Fruit fly (Drosophila melanogaster) whole organism, embryonic: ENCODE data around the gene arm.

ENCODE experiments used
- Atf3 ChIP-seq: fragments of 200-800 bp; sonication (Bioruptor generic); optimal IDR thresholded peaks from 3 replicates; lab custom pipeline; 2016; ENCODE audit warnings: missing biosample characterization, missing genetic modification characterization
- B-H1 ChIP-seq: fragments of 200-800 bp; sonication (Bioruptor generic); IDR thresholded peaks from 3 replicates; pipeline ENCODE4 v1.3.6; 2022; ENCODE audit warnings: missing biosample characterization, missing genetic modification characterization
- CG10431 ChIP-seq: fragments of 200-800 bp; sonication (Bioruptor generic); optimal IDR thresholded peaks from 3 replicates; lab custom pipeline; 2018; ENCODE audit warnings: missing biosample characterization, mild to moderate bottlenecking, missing genetic modification characterization
- CG10462 ChIP-seq: fragments of 200-800 bp; sonication (Bioruptor generic); optimal IDR thresholded peaks from 2 replicates; lab custom pipeline; 2016; ENCODE audit warnings: missing biosample characterization, missing genetic modification characterization
- CG11398 ChIP-seq: fragments of 200-800 bp; sonication (Bioruptor generic); optimal IDR thresholded peaks from 2 replicates; lab custom pipeline; 2016; ENCODE audit warnings: missing biosample characterization, missing genetic modification characterization
- CG11504 ChIP-seq: fragments of 200-800 bp; sonication (Bioruptor generic); optimal IDR thresholded peaks from 3 replicates; lab custom pipeline; 2019; ENCODE audit warnings: missing biosample characterization, mild to moderate bottlenecking, missing genetic modification characterization, moderate library complexity
- CG15073 ChIP-seq: fragments of 200-800 bp; sonication (Bioruptor generic); optimal IDR thresholded peaks from 2 replicates; lab custom pipeline; 2016; ENCODE audit warnings: missing biosample characterization, missing genetic modification characterization
- CG18262 ChIP-seq: fragments of 200-800 bp; optimal IDR thresholded peaks from 3 replicates; lab custom pipeline; 2019; ENCODE audit warnings: missing biosample characterization, mild to moderate bottlenecking, missing genetic modification characterization, moderate library complexity
- CG2120 ChIP-seq: fragments of 200-800 bp; sonication (Bioruptor generic); optimal IDR thresholded peaks from 3 replicates; lab custom pipeline; 2016; ENCODE audit warnings: missing biosample characterization, missing genetic modification characterization
- CG2202 ChIP-seq: fragments of 200-800 bp; sonication (Bioruptor generic); optimal IDR thresholded peaks from 2 replicates; lab custom pipeline; 2018; ENCODE audit warnings: missing biosample characterization, mild to moderate bottlenecking, missing genetic modification characterization
- CG32532 ChIP-seq: fragments of 200-800 bp; sonication (Bioruptor generic); IDR thresholded peaks from 2 replicates; pipeline ENCODE4 v1.3.6; 2022; ENCODE audit warnings: missing biosample characterization, missing genetic modification characterization
- CG32767 ChIP-seq: fragments of 200-800 bp; sonication (Bioruptor generic); IDR thresholded peaks from 2 replicates; pipeline ENCODE4 v1.3.6; 2022; ENCODE audit warnings: missing biosample characterization, missing genetic modification characterization
- CG32772 ChIP-seq: fragments of 200-800 bp; sonication (Bioruptor generic); IDR thresholded peaks from 2 replicates; pipeline ENCODE4 v1.3.6; 2022; ENCODE audit warnings: missing biosample characterization, missing genetic modification characterization
- CG34376 ChIP-seq: fragments of 200-800 bp; sonication (Bioruptor generic); optimal IDR thresholded peaks from 2 replicates; lab custom pipeline; 2018; ENCODE audit warnings: missing biosample characterization, mild to moderate bottlenecking, missing genetic modification characterization
- CG4820 ChIP-seq: fragments of 200-800 bp; sonication (Bioruptor generic); optimal IDR thresholded peaks from 3 replicates; lab custom pipeline; 2016; ENCODE audit warnings: missing biosample characterization, missing genetic modification characterization
- CG5245 ChIP-seq: fragments of 200-800 bp; sonication (Bioruptor generic); optimal IDR thresholded peaks from 3 replicates; lab custom pipeline; 2016; ENCODE audit warnings: missing biosample characterization, missing genetic modification characterization
- CG5953 ChIP-seq: fragments of 200-800 bp; sonication (Bioruptor generic); IDR thresholded peaks from 2 replicates; pipeline ENCODE4 v1.3.6; 2022; ENCODE audit warnings: missing biosample characterization, missing genetic modification characterization
- CG6654 ChIP-seq: fragments of 200-800 bp; sonication (Bioruptor generic); optimal IDR thresholded peaks from 2 replicates; lab custom pipeline; 2017; ENCODE audit warnings: missing biosample characterization, mild to moderate bottlenecking, missing genetic modification characterization
- CG7357 ChIP-seq: fragments of 200-800 bp; sonication (Bioruptor generic); IDR thresholded peaks from 3 replicates; pipeline ENCODE4 v1.3.6; 2022; ENCODE audit warnings: missing biosample characterization, missing genetic modification characterization
- CG9437 ChIP-seq: fragments of 200-800 bp; sonication (Bioruptor generic); optimal IDR thresholded peaks from 2 replicates; lab custom pipeline; 2018; ENCODE audit warnings: missing biosample characterization, mild to moderate bottlenecking, missing genetic modification characterization
- Camta ChIP-seq: fragments of 200-800 bp; sonication (Bioruptor generic); optimal IDR thresholded peaks from 2 replicates; lab custom pipeline; 2016; ENCODE audit warnings: missing biosample characterization, missing genetic modification characterization
- Doc3 ChIP-seq: fragments of 200-800 bp; sonication (Bioruptor generic); IDR thresholded peaks from 3 replicates; pipeline ENCODE4 v1.3.6; 2022; ENCODE audit warnings: missing biosample characterization, missing genetic modification characterization; ENCODE audit not compliant: partially characterized antibody
- Dref ChIP-seq: fragments of 200-800 bp; sonication (Bioruptor generic); IDR thresholded peaks from 2 replicates; pipeline ENCODE4 v1.3.6; 2022; ENCODE audit warnings: missing biosample characterization, missing genetic modification characterization
- Ets97D ChIP-seq: fragments of 200-800 bp; sonication (Bioruptor generic); optimal IDR thresholded peaks from 3 replicates; lab custom pipeline; 2016; ENCODE audit warnings: missing biosample characterization, missing genetic modification characterization
- Hr39 ChIP-seq: fragments of >200 bp; optimal IDR thresholded peaks from 2 replicates; lab custom pipeline; 2017
- Kr ChIP-seq: fragments of 200-800 bp; sonication (Bioruptor generic); optimal IDR thresholded peaks from 2 replicates; lab custom pipeline; 2017; ENCODE audit warnings: missing biosample characterization, mild to moderate bottlenecking, missing genetic modification characterization
- Lpt ChIP-seq: fragments of >200 bp; optimal IDR thresholded peaks from 2 replicates; lab custom pipeline; 2018; ENCODE audit warnings: missing biosample characterization, missing genetic modification characterization
- NC2α ChIP-seq: fragments of 200-800 bp; sonication (Bioruptor generic); optimal IDR thresholded peaks from 2 replicates; lab custom pipeline; 2016; ENCODE audit warnings: missing biosample characterization, missing genetic modification characterization
- Sox102F ChIP-seq: fragments of 200-800 bp; sonication (Bioruptor generic); optimal IDR thresholded peaks from 2 replicates; lab custom pipeline; 2018; ENCODE audit warnings: missing biosample characterization, mild to moderate bottlenecking, missing genetic modification characterization, moderate library complexity
- Sry-β ChIP-seq: fragments of 200-800 bp; sonication (Bioruptor generic); optimal IDR thresholded peaks from 2 replicates; lab custom pipeline; 2018; ENCODE audit warnings: missing biosample characterization, mild to moderate bottlenecking, missing genetic modification characterization, moderate library complexity
- TFAM ChIP-seq: fragments of 200-800 bp; sonication (Bioruptor generic); optimal IDR thresholded peaks from 2 replicates; lab custom pipeline; 2017; ENCODE audit warnings: missing biosample characterization, missing genetic modification characterization, inconsistent platforms
- al ChIP-seq: fragments of 200-800 bp; sonication (Bioruptor generic); IDR thresholded peaks from 2 replicates; pipeline ENCODE4 v1.3.6; 2022; ENCODE audit warnings: missing biosample characterization, missing genetic modification characterization
- btn ChIP-seq: fragments of 200-800 bp; sonication (Bioruptor generic); optimal IDR thresholded peaks from 2 replicates; lab custom pipeline; 2016; ENCODE audit warnings: missing biosample characterization, missing genetic modification characterization
- disco-r ChIP-seq: fragments of 200-800 bp; sonication (Bioruptor generic); optimal IDR thresholded peaks from 2 replicates; lab custom pipeline; 2016; ENCODE audit warnings: missing biosample characterization, missing genetic modification characterization
- dmrt99B ChIP-seq: fragments of 200-800 bp; sonication (Bioruptor generic); optimal IDR thresholded peaks from 2 replicates; lab custom pipeline; 2018; ENCODE audit warnings: missing biosample characterization, mild to moderate bottlenecking, missing genetic modification characterization, moderate library complexity
- fru ChIP-seq: fragments of >200 bp; optimal IDR thresholded peaks from 2 replicates; lab custom pipeline; 2017
- gcm ChIP-seq: fragments of 200-800 bp; sonication (Bioruptor generic); optimal IDR thresholded peaks from 2 replicates; lab custom pipeline; 2019; ENCODE audit warnings: missing biosample characterization, mild to moderate bottlenecking, missing genetic modification characterization, moderate library complexity
- gem ChIP-seq: fragments of 200-800 bp; sonication (Bioruptor generic); optimal IDR thresholded peaks from 2 replicates; lab custom pipeline; 2019; ENCODE audit warnings: missing biosample characterization, mild to moderate bottlenecking, missing genetic modification characterization, moderate library complexity
- grn ChIP-seq: fragments of 200-800 bp; sonication (Bioruptor generic); optimal IDR thresholded peaks from 3 replicates; lab custom pipeline; 2017; ENCODE audit warnings: missing biosample characterization, missing genetic modification characterization
- ind ChIP-seq: fragments of 200-800 bp; sonication (Bioruptor generic); optimal IDR thresholded peaks from 3 replicates; lab custom pipeline; 2016; ENCODE audit warnings: missing biosample characterization, missing genetic modification characterization
- kay ChIP-seq: fragments of 200-800 bp; sonication (Bioruptor generic); optimal IDR thresholded peaks from 2 replicates; lab custom pipeline; 2016; ENCODE audit warnings: missing biosample characterization, missing genetic modification characterization
- peb ChIP-seq: fragments of 200-800 bp; sonication (Bioruptor generic); IDR thresholded peaks from 2 replicates; pipeline ENCODE4 v1.3.6; 2022; ENCODE audit warnings: missing biosample characterization, missing genetic modification characterization
- pita ChIP-seq: fragments of 200-800 bp; sonication (Bioruptor generic); optimal IDR thresholded peaks from 2 replicates; lab custom pipeline; 2017; ENCODE audit warnings: missing biosample characterization, mild to moderate bottlenecking, missing genetic modification characterization
- prd ChIP-seq, 3 experiments: fragments of >200 bp in 2 of 3; fragments of 200-800 bp in 1 of 3; sonication (Bioruptor generic) in 1 of 3; optimal IDR thresholded peaks in 2 of 3; IDR thresholded peaks in 1 of 3; 2 replicates in 2 of 3; 3 replicates in 1 of 3; pipeline versions ENCODE4 v1.3.6 to Lab custom; 2017 to 2022; ENCODE audit warnings: missing biosample characterization in 1 of 3, missing genetic modification characterization in 1 of 3
- row ChIP-seq: fragments of 200-800 bp; sonication (Bioruptor generic); IDR thresholded peaks from 3 replicates; pipeline ENCODE4 v1.3.6; 2022; ENCODE audit warnings: missing biosample characterization, missing genetic modification characterization
- sens ChIP-seq: fragments of 200-800 bp; sonication (Bioruptor generic); peaks from one replicate; lab custom pipeline; 2016; ENCODE audit warnings: missing biosample characterization, missing genetic modification characterization
- slp2 ChIP-seq: fragments of 200-800 bp; sonication (Bioruptor generic); optimal IDR thresholded peaks from 2 replicates; lab custom pipeline; 2016; ENCODE audit warnings: missing biosample characterization, missing genetic modification characterization
- sna ChIP-seq: fragments of 200-800 bp; sonication (Bioruptor generic); IDR thresholded peaks from 2 replicates; pipeline ENCODE4 v1.3.6; 2022; ENCODE audit warnings: missing biosample characterization, missing genetic modification characterization; ENCODE audit not compliant: partially characterized antibody
- ttk ChIP-seq: fragments of 200-800 bp; sonication (Bioruptor generic); IDR thresholded peaks from 2 replicates; pipeline ENCODE4 v2.1.2; 2022; ENCODE audit warnings: missing biosample characterization, missing genetic modification characterization
- tup ChIP-seq: fragments of 200-800 bp; sonication (Bioruptor generic); optimal IDR thresholded peaks from 2 replicates; lab custom pipeline; 2016; ENCODE audit warnings: missing biosample characterization, mild to moderate bottlenecking, missing genetic modification characterization, moderate library complexity
- twi ChIP-seq: fragments of 200-800 bp; optimal IDR thresholded peaks from 2 replicates; lab custom pipeline; 2019; ENCODE audit warnings: missing biosample characterization, mild to moderate bottlenecking, missing genetic modification characterization, moderate library complexity
- unc-4 ChIP-seq: fragments of 200-800 bp; sonication (Bioruptor generic); IDR thresholded peaks from 2 replicates; pipeline ENCODE4 v1.3.6; 2022; ENCODE audit warnings: missing biosample characterization, missing genetic modification characterization; ENCODE audit not compliant: partially characterized antibody

The arm gene

DNA sequence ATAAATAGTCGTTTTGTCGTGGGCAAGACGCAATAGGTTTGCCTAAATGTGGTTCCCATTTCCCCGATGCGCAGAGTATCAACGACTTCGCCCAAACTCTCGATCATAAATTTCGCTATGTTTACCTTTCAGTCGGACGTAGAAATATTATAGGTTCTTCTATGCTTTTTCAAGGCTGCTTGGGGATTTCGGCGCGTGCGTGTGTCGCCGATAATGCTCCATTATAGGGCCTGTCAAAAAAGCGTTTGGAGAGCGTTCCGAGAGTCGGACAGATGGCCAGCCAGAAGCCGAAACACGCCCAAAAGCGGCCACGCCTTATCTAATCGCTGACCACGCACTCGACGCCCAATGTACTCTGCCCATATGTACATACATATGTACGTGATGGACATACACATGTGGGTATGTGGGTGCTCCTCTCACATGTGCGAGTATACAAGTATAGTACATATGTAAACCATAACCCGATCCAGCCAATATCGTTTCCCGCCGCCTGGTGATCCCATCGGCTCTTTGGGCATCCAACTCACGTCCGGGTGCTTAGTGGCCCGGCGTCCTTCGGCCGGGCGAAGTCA, 51.7 kb downstream of the arm start (continued):
- TF ChIP-seq twi (tag; lab: Kevin White, UChicago) = peak; percentile 69
- TF ChIP-seq CG32772 (GFP tag; lab: Robert Waterston, UW) = no peak
- TF ChIP-seq fru (lab: Kevin White, UChicago) = no peak
- TF ChIP-seq Kr = no peak
- no peak for TF ChIP-seq CG4820 (GFP tag; lab: Kevin White, UChicago)
- no peak for TF ChIP-seq prd (optimal IDR thresholded peaks at IDR 0.05; lab: Kevin White, UChicago)
- no peak for TF ChIP-seq prd (GFP tag; IDR thresholded peaks at IDR 0.05; lab: Robert Waterston, UW)
- no peak for TF ChIP-seq pita
- no peak for TF ChIP-seq CG5953 (GFP tag; lab: Robert Waterston, UW)
- TF ChIP-seq dmrt99B (tag; lab: Kevin White, UChicago) = no peak
- no peak for TF ChIP-seq Ets97D (GFP tag; lab: Kevin White, UChicago)
- TF ChIP-seq Camta (GFP tag; lab: Kevin White, UChicago) = no peak
- no peak for TF ChIP-seq CG10462
- TF ChIP-seq CG2202 = no peak
- no peak for TF ChIP-seq unc-4 (GFP tag; lab: Robert Waterston, UW)
- TF ChIP-seq NC2α (GFP tag; lab: Kevin White, UChicago) = no peak
- TF ChIP-seq CG9437 = no peak
- no peak for TF ChIP-seq CG5245 (GFP tag; lab: Kevin White, UChicago)
- no peak for TF ChIP-seq B-H1
- TF ChIP-seq sna (GFP tag; lab: Robert Waterston, UW) = no peak
- TF ChIP-seq CG11504 (tag; lab: Kevin White, UChicago) = no peak
- no peak for TF ChIP-seq btn (GFP tag; lab: Kevin White, UChicago)
- no peak for TF ChIP-seq al (GFP tag; lab: Robert Waterston, UW)
- no peak for TF ChIP-seq ttk
- TF ChIP-seq Dref (GFP tag; lab: Robert Waterston, UW) = no peak
- TF ChIP-seq CG32532 (GFP tag; lab: Robert Waterston, UW) = peak; percentile 30; the same call in 1 of the 2 replicates
- peak; percentile 39 for TF ChIP-seq grn (GFP tag; lab: Kevin White, UChicago)
- no peak for TF ChIP-seq slp2
- peak; percentile 60 for TF ChIP-seq CG34376 (GFP tag; lab: Kevin White, UChicago)
- TF ChIP-seq gcm (GFP tag; lab: Kevin White, UChicago) = no peak
- TF ChIP-seq CG18262 (tag; lab: Kevin White, UChicago) = no peak
- no peak for TF ChIP-seq CG10431
- peak; percentile 32 for TF ChIP-seq sens
- no peak for TF ChIP-seq CG6654 (GFP tag; lab: Kevin White, UChicago)
- TF ChIP-seq ind = no peak
- no peak for TF ChIP-seq CG32767
- TF ChIP-seq Hr39 = no peak
- TF ChIP-seq CG2120 (GFP tag; lab: Kevin White, UChicago) = peak; percentile 23
- TF ChIP-seq gem = no peak
- TF ChIP-seq Doc3 (GFP tag; lab: Robert Waterston, UW) = no peak
- no peak for TF ChIP-seq peb
- no peak for TF ChIP-seq tup
- TF ChIP-seq disco-r = no peak
- TF ChIP-seq CG15073 (GFP tag; lab: Kevin White, UChicago) = no peak
- TF ChIP-seq Sox102F (GFP tag; lab: Kevin White, UChicago) = no peak
- 0 out of 3 replicates have a peak, but pooled peaks have one; percentile 22 for TF ChIP-seq row (GFP tag; lab: Robert Waterston, UW)
- no peak for TF ChIP-seq Sry-β (GFP tag; lab: Kevin White, UChicago)
- no peak for TF ChIP-seq TFAM (GFP tag; lab: Kevin White, UChicago)
- no peak for TF ChIP-seq CG11398 (GFP tag; lab: Kevin White, UChicago)
- TF ChIP-seq Atf3 (GFP tag; lab: Kevin White, UChicago) = no peak
- TF ChIP-seq CG7357 (GFP tag; lab: Robert Waterston, UW) = no peak
- TF ChIP-seq Lpt (GFP tag; lab: Kevin White, UChicago) = no peak
- no peak for TF ChIP-seq kay (GFP tag; lab: Kevin White, UChicago)
